Worm (Caenorhabditis elegans) whole organism, L4/young adult: ENCODE data around the gene T28C6.5.

Source experiments
- W03F9.2 ChIP-seq: fragments of 150-350 bp; optimal IDR thresholded peaks from 2 replicates; lab custom pipeline; 2014; ENCODE audit warnings: missing biosample characterization, missing genetic modification characterization
- dao-5 ChIP-seq: sonication (generic microtip); optimal IDR thresholded peaks from 2 replicates; lab custom pipeline; 2016; ENCODE audit warnings: missing genotype, missing genetic modification characterization, moderate library complexity, missing compliant biosample characterization
- him-1 ChIP-seq: sonication (generic microtip); optimal IDR thresholded peaks from 2 replicates; lab custom pipeline; 2016; ENCODE audit warnings: missing genotype, missing genetic modification reagents, missing genetic modification characterization, missing compliant biosample characterization

DNA sequence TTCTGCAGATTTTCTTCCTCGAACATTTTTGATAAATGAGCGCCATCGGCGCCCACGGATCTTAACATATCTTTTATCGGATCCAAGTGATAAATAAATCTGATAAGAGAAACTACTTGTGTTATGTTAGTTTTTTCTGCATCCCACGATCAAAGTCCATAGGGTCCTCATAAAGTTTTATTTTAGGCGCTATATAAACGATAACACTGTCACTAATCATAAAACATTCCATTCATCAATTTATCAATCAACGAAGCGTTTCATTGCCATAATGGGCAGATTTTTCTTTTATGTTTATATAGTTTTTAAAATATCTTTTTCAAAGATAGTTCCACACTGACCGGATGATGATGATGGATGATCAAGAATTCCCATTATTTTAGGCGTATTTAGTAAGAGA is 43.4 kb downstream of the T28C6.5 start:
- TF ChIP-seq W03F9.2 (no peak), him-1 (tag; lab: Kevin White, UChicago) (no peak), dao-5 (tag; lab: Kevin White, UChicago) (no peak)
